Worm (Caenorhabditis elegans) whole organism, L1 larva: ENCODE results near the gene C27D6.11.
"Not testable (repeated sequence)": the region's sequence is repeated elsewhere in the genome, so short reads cannot be mapped to it uniquely, and the experiment has no call there.

Source experiments
- C34B4.2 ChIP-seq: sonication (generic microtip); optimal IDR thresholded peaks from 2 replicates; lab custom pipeline; 2017; ENCODE audit warnings: mild to moderate bottlenecking, missing genetic modification characterization, missing compliant biosample characterization
- F16B12.6 ChIP-seq: fragments of 150-350 bp; optimal IDR thresholded peaks from 2 replicates; lab custom pipeline; 2014; ENCODE audit warnings: missing biosample characterization, missing genetic modification characterization
- Y116A8C.19 ChIP-seq: sonication (generic microtip); optimal IDR thresholded peaks from 2 replicates; lab custom pipeline; 2016; ENCODE audit warnings: missing compliant biosample characterization, missing genetic modification characterization, borderline replicate concordance
- alr-1 ChIP-seq: fragments of 200-800 bp; sonication (Bioruptor generic); optimal IDR thresholded peaks from 2 replicates; lab custom pipeline; 2018; ENCODE audit warnings: borderline replicate concordance, mild to moderate bottlenecking, missing genetic modification characterization, missing compliant biosample characterization
- aly-2 ChIP-seq: fragments of 150-350 bp; optimal IDR thresholded peaks from 2 replicates; lab custom pipeline; 2014; ENCODE audit warnings: missing biosample characterization, missing genetic modification characterization
- ama-1 ChIP-seq: fragments of 150-350 bp; optimal IDR thresholded peaks from 2 replicates; lab custom pipeline; 2014
- ceh-82 ChIP-seq, 3 experiments: fragments of 150-350 bp in 1 of 3; sonication (generic microtip) in 2 of 3; optimal IDR thresholded peaks; 2 replicates each; lab custom pipeline; 2014 to 2017; ENCODE audit warnings: missing biosample characterization in 3 of 3, missing genetic modification characterization in 3 of 3
- ces-1 ChIP-seq: fragments of 150-350 bp; optimal IDR thresholded peaks from 2 replicates; lab custom pipeline; 2014; ENCODE audit warnings: missing biosample characterization, missing genetic modification reagents, missing genetic modification characterization
- dpl-1 ChIP-seq, 3 experiments: fragments of 150-350 bp in 2 of 3; sonication (generic microtip) in 1 of 3; optimal IDR thresholded peaks; 2 replicates each; lab custom pipeline; 2014 to 2017; ENCODE audit warnings: missing biosample characterization in 3 of 3, missing genetic modification characterization in 3 of 3, missing genetic modification reagents in 3 of 3
- efl-1 ChIP-seq, 4 experiments: fragments of 150-350 bp; optimal IDR thresholded peaks in 3 of 4; peaks in 1 of 4; 1 replicate in 1 of 4; 2 replicates in 3 of 4; lab custom pipeline; 2014; ENCODE audit warnings: missing biosample characterization in 2 of 4, missing genetic modification characterization in 2 of 4, missing genetic modification reagents in 2 of 4
- elt-2 ChIP-seq: sonication (generic microtip); optimal IDR thresholded peaks from 2 replicates; lab custom pipeline; 2016; ENCODE audit warnings: missing genetic modification characterization, mild to moderate bottlenecking, inconsistent platforms, missing compliant biosample characterization, missing genetic modification reagents
- fkh-10 ChIP-seq: sonication (generic microtip); optimal IDR thresholded peaks from 2 replicates; lab custom pipeline; 2017; ENCODE audit warnings: missing biosample characterization, missing genetic modification reagents, missing genetic modification characterization
- fkh-4 ChIP-seq: sonication (generic microtip); optimal IDR thresholded peaks from 2 replicates; lab custom pipeline; 2016; ENCODE audit warnings: missing compliant biosample characterization, missing genetic modification characterization, borderline replicate concordance
- fos-1 ChIP-seq: fragments of 150-350 bp; optimal IDR thresholded peaks from 2 replicates; lab custom pipeline; 2014; ENCODE audit warnings: missing biosample characterization, missing genetic modification characterization
- grh-1 ChIP-seq: fragments of 200-800 bp; sonication (Bioruptor generic); IDR thresholded peaks from 2 replicates; pipeline ENCODE4 v1.3.6; 2022; ENCODE audit warnings: missing genetic modification reagents, missing genetic modification characterization, missing compliant biosample characterization
- hpl-2 ChIP-seq: fragments of 150-350 bp; optimal IDR thresholded peaks from 2 replicates; lab custom pipeline; 2014; ENCODE audit warnings: missing biosample characterization, missing genetic modification reagents, missing genetic modification characterization
- isw-1 ChIP-seq: fragments of 200-800 bp; sonication (Bioruptor generic); IDR thresholded peaks from 2 replicates; pipeline ENCODE4 v1.3.6; 2022; ENCODE audit warnings: missing genetic modification characterization, missing compliant biosample characterization
- lin-14 ChIP-seq: fragments of 200-800 bp; sonication (Bioruptor generic); optimal IDR thresholded peaks from 2 replicates; lab custom pipeline; 2018; ENCODE audit warnings: mild to moderate bottlenecking, missing genetic modification characterization, moderate library complexity, missing compliant biosample characterization
- lin-15B ChIP-seq: fragments of 150-350 bp; sonication (generic microtip); optimal IDR thresholded peaks from 3 replicates; lab custom pipeline; 2014; ENCODE audit warnings: missing biosample characterization, missing genetic modification characterization
- lir-3 ChIP-seq: sonication (generic microtip); optimal IDR thresholded peaks from 2 replicates; lab custom pipeline; 2016; ENCODE audit warnings: mild to moderate bottlenecking, missing genetic modification characterization, moderate library complexity, missing compliant biosample characterization; ENCODE audit not compliant: poor library complexity
- lsy-2 ChIP-seq, 2 experiments: fragments of 150-350 bp; optimal IDR thresholded peaks; 2 replicates each; lab custom pipeline; 2014; ENCODE audit warnings: missing biosample characterization in 2 of 2, missing genetic modification characterization in 2 of 2
- mab-9 ChIP-seq: fragments of 200-800 bp; sonication (Bioruptor generic); IDR thresholded peaks from 2 replicates; pipeline ENCODE4 v1.3.6; 2022; ENCODE audit warnings: missing genetic modification reagents, missing genetic modification characterization, missing compliant biosample characterization
- nhr-20 ChIP-seq: sonication (generic microtip); optimal IDR thresholded peaks from 2 replicates; lab custom pipeline; 2016; ENCODE audit warnings: mild to moderate bottlenecking, missing genetic modification characterization, missing compliant biosample characterization
- nhr-237 ChIP-seq: fragments of 150-350 bp; optimal IDR thresholded peaks from 2 replicates; lab custom pipeline; 2014; ENCODE audit warnings: missing biosample characterization, missing genetic modification characterization
- nhr-28 ChIP-seq: fragments of 150-350 bp; optimal IDR thresholded peaks from 2 replicates; lab custom pipeline; 2014; ENCODE audit warnings: missing biosample characterization, missing genetic modification characterization
- nhr-47 ChIP-seq: sonication (generic microtip); optimal IDR thresholded peaks from 2 replicates; lab custom pipeline; 2016; ENCODE audit warnings: mild to moderate bottlenecking, missing genetic modification characterization, moderate library complexity, missing compliant biosample characterization
- nhr-77 ChIP-seq: fragments of 150-350 bp; optimal IDR thresholded peaks from 2 replicates; lab custom pipeline; 2014; ENCODE audit warnings: missing biosample characterization, missing genetic modification characterization
- nhr-84 ChIP-seq: sonication (generic microtip); optimal IDR thresholded peaks from 2 replicates; lab custom pipeline; 2017; ENCODE audit warnings: missing biosample characterization, missing genetic modification characterization
- nhr-90 ChIP-seq: sonication (generic microtip); optimal IDR thresholded peaks from 2 replicates; lab custom pipeline; 2016; ENCODE audit warnings: mild to moderate bottlenecking, missing genetic modification characterization, missing compliant biosample characterization; ENCODE audit not compliant: poor library complexity
- pqm-1 ChIP-seq: sonication (generic microtip); optimal IDR thresholded peaks from 3 replicates; lab custom pipeline; 2017; ENCODE audit warnings: missing biosample characterization, missing genetic modification characterization
- sox-4 ChIP-seq: sonication (generic microtip); optimal IDR thresholded peaks from 2 replicates; lab custom pipeline; 2016; ENCODE audit warnings: missing genetic modification characterization, missing compliant biosample characterization
- sup-37 ChIP-seq: fragments of 200-800 bp; sonication (Bioruptor generic); optimal IDR thresholded peaks from 2 replicates; lab custom pipeline; 2018; ENCODE audit warnings: mild to moderate bottlenecking, missing genetic modification characterization, missing compliant biosample characterization
- swsn-7 ChIP-seq: sonication (generic microtip); optimal IDR thresholded peaks from 2 replicates; lab custom pipeline; 2016; ENCODE audit warnings: missing genetic modification characterization, missing compliant biosample characterization
- tbx-2 ChIP-seq: sonication (generic microtip); optimal IDR thresholded peaks from 2 replicates; lab custom pipeline; 2016; ENCODE audit warnings: missing genetic modification characterization, missing compliant biosample characterization
- tlp-1 ChIP-seq: fragments of 150-350 bp; optimal IDR thresholded peaks from 2 replicates; lab custom pipeline; 2014; ENCODE audit warnings: missing biosample characterization, missing genetic modification characterization
- unc-30 ChIP-seq: sonication (generic microtip); optimal IDR thresholded peaks from 2 replicates; lab custom pipeline; 2017; ENCODE audit warnings: missing biosample characterization, missing genetic modification characterization
- unc-62 ChIP-seq: fragments of 150-350 bp; optimal IDR thresholded peaks from 2 replicates; lab custom pipeline; 2014; ENCODE audit warnings: missing biosample characterization, missing genetic modification reagents, missing genetic modification characterization
- zag-1 ChIP-seq: fragments of 150-350 bp; optimal IDR thresholded peaks from 2 replicates; lab custom pipeline; 2014; ENCODE audit warnings: missing biosample characterization, missing genetic modification characterization
- ztf-11 ChIP-seq, 2 experiments: sonication (generic microtip); optimal IDR thresholded peaks; 2 replicates each; lab custom pipeline; 2016 to 2017; ENCODE audit warnings: missing genetic modification characterization in 2 of 2, missing biosample characterization in 1 of 2, missing compliant biosample characterization in 1 of 2
- ztf-4 ChIP-seq: fragments of 150-350 bp; optimal IDR thresholded peaks from 2 replicates; lab custom pipeline; 2014; ENCODE audit warnings: missing biosample characterization, missing genetic modification characterization

C27D6.11 gene

ce11 chrII:5120612-5121011 is 40.4 kb downstream of the C27D6.11 start:
- TF ChIP-seq nhr-84: no peak
- no peak for TF ChIP-seq mab-9 (GFP tag; lab: Robert Waterston, UW)
- TF ChIP-seq lin-14 (GFP tag; lab: Kevin White, UChicago): no peak
- no peak for TF ChIP-seq ceh-82 (tag; optimal IDR thresholded peaks at IDR 0.05; lab: Kevin White, UChicago)
- no peak for TF ChIP-seq tlp-1 (tag; lab: Kevin White, UChicago)
- no peak for TF ChIP-seq zag-1 (tag; lab: Kevin White, UChicago)
- no peak for TF ChIP-seq lin-15B (tag; lab: Kevin White, UChicago)
- no peak for TF ChIP-seq aly-2 (tag; lab: Kevin White, UChicago)
- TF ChIP-seq pqm-1: no peak
- no peak for TF ChIP-seq nhr-47 (tag; lab: Kevin White, UChicago)
- no peak for TF ChIP-seq nhr-28
- no peak for TF ChIP-seq sup-37
- no peak for TF ChIP-seq tbx-2 (tag; lab: Kevin White, UChicago)
- TF ChIP-seq ama-1 (lab: Kevin White, UChicago): no peak
- TF ChIP-seq swsn-7 (tag; lab: Kevin White, UChicago): no peak
- TF ChIP-seq Y116A8C.19 (tag; lab: Kevin White, UChicago): no peak
- no peak for TF ChIP-seq unc-62 (GFP tag; lab: Kevin White, UChicago)
- no peak for TF ChIP-seq fkh-10 (GFP tag; lab: Kevin White, UChicago)

- no peak for TF ChIP-seq lin-14 (GFP tag; lab: Kevin White, UChicago)
- TF ChIP-seq nhr-77 (tag; lab: Kevin White, UChicago): no peak
- no peak for TF ChIP-seq nhr-20 (tag; lab: Kevin White, UChicago)
- no peak for TF ChIP-seq fkh-4
- TF ChIP-seq elt-2: no peak
- no peak for TF ChIP-seq isw-1
- TF ChIP-seq unc-62 (GFP tag; lab: Kevin White, UChicago): no peak
- no peak for TF ChIP-seq nhr-28
- no peak for TF ChIP-seq hpl-2 (GFP tag; lab: Kevin White, UChicago)
- TF ChIP-seq C34B4.2: no peak
- TF ChIP-seq fos-1: no peak
- TF ChIP-seq nhr-237 (tag; lab: Kevin White, UChicago): no peak
- no peak for TF ChIP-seq lsy-2 (tag; optimal IDR thresholded peaks at IDR 0.05; lab: Kevin White, UChicago)
- TF ChIP-seq alr-1 (tag; lab: Kevin White, UChicago): no peak
- TF ChIP-seq ztf-11 (tag; optimal IDR thresholded peaks at IDR 0.05; lab: Kevin White, UChicago): no peak
- no peak for TF ChIP-seq nhr-47 (tag; lab: Kevin White, UChicago)
Measured at ce11 chrII:5115733-5116132, 45.3 kb downstream of the C27D6.11 start, which contains the start of gene srsy-1. srsy-1 (plus strand) TSS chrII:5116033.

- not testable (repeated sequence) for TF ChIP-seq grh-1; efl-1 (optimal IDR thresholded peaks at IDR 0.05; lab: Kevin White, UChicago); efl-1 (GFP tag; optimal IDR thresholded peaks at IDR 0.05 in 1 of 2; lab: Kevin White, UChicago); lir-3 (tag; lab: Kevin White, UChicago)
- TF ChIP-seq, all 84 proteins: peak for 0; not testable (repeated sequence) for 84
Measured at ce11 chrII:5115235-5115634, 45.8 kb downstream of the C27D6.11 start, which contains the start of gene msp-74. msp-74 (minus strand) TSS chrII:5115335.

ce11 chrII:5112082-5112481 is 48.9 kb downstream of the C27D6.11 start, which contains the start of gene F09C12.8:
F09C12.8 (plus strand) TSS chrII:5112382.
- TF ChIP-seq sox-4 (tag; lab: Kevin White, UChicago): no peak
- no peak for TF ChIP-seq F16B12.6 (tag; lab: Kevin White, UChicago)
- no peak for TF ChIP-seq unc-30 (tag; lab: Kevin White, UChicago)
- no peak for TF ChIP-seq nhr-90 (tag; lab: Kevin White, UChicago)
- no peak for TF ChIP-seq tbx-2 (tag; lab: Kevin White, UChicago)
- TF ChIP-seq ces-1 (GFP tag; lab: Kevin White, UChicago): no peak
- no peak for TF ChIP-seq dpl-1 (GFP tag; optimal IDR thresholded peaks at IDR 0.05; lab: Kevin White, UChicago)
- no peak for TF ChIP-seq ztf-4 (tag; lab: Kevin White, UChicago)
